Fruit fly (Drosophila melanogaster) whole organism, prepupa: Measurements from ENCODE around the gene Obp99d.

Source experiments
- Blimp-1 ChIP-seq: fragments of 200-800 bp; sonication (Bioruptor generic); optimal IDR thresholded peaks from 3 replicates; lab custom pipeline; 2017; ENCODE audit warnings: missing biosample characterization, missing genetic modification characterization, mild to moderate bottlenecking, moderate library complexity, missing genetic modification reagents
- CG10631 ChIP-seq: fragments of 200-800 bp; sonication (Bioruptor generic); optimal IDR thresholded peaks from 2 replicates; lab custom pipeline; 2016; ENCODE audit warnings: missing biosample characterization, missing genetic modification characterization
- CG11294 ChIP-seq: fragments of 200-800 bp; sonication (Bioruptor generic); IDR thresholded peaks from 2 replicates; pipeline ENCODE4 v1.3.6; 2022; ENCODE audit warnings: missing biosample characterization, missing genetic modification characterization
- CG15336 ChIP-seq: fragments of 200-800 bp; sonication (Bioruptor generic); IDR thresholded peaks from 2 replicates; pipeline ENCODE4 v1.3.6; 2022; ENCODE audit warnings: missing biosample characterization, missing genetic modification characterization
- CG1621 ChIP-seq: fragments of 200-800 bp; sonication (Bioruptor generic); optimal IDR thresholded peaks from 3 replicates; lab custom pipeline; 2018; ENCODE audit warnings: missing biosample characterization, mild to moderate bottlenecking, missing genetic modification characterization
- CG16779 ChIP-seq: fragments of 200-800 bp; sonication (Bioruptor generic); optimal IDR thresholded peaks from 3 replicates; lab custom pipeline; 2017; ENCODE audit warnings: missing biosample characterization, mild to moderate bottlenecking, missing genetic modification characterization
- CG3032 ChIP-seq: fragments of 200-800 bp; optimal IDR thresholded peaks from 2 replicates; lab custom pipeline; 2019; ENCODE audit warnings: missing biosample characterization, mild to moderate bottlenecking, missing genetic modification characterization, moderate library complexity
- CG31627 ChIP-seq: fragments of 200-800 bp; sonication (Bioruptor generic); optimal IDR thresholded peaks from 3 replicates; lab custom pipeline; 2016; ENCODE audit warnings: missing biosample characterization, missing genetic modification characterization
- CG32006 ChIP-seq: fragments of 200-800 bp; sonication (Bioruptor generic); optimal IDR thresholded peaks from 3 replicates; lab custom pipeline; 2017; ENCODE audit warnings: missing biosample characterization, mild to moderate bottlenecking, missing genetic modification characterization
- CG3919 ChIP-seq: fragments of 200-800 bp; sonication (Bioruptor generic); optimal IDR thresholded peaks from 3 replicates; lab custom pipeline; 2016; ENCODE audit warnings: missing biosample characterization, missing genetic modification characterization
- CG6163 ChIP-seq: fragments of 200-800 bp; sonication (Bioruptor generic); IDR thresholded peaks from 3 replicates; pipeline ENCODE4 v1.3.6; 2022; ENCODE audit warnings: missing biosample characterization, missing genetic modification characterization
- CG6792 ChIP-seq: fragments of 200-800 bp; sonication (Bioruptor generic); optimal IDR thresholded peaks from 3 replicates; lab custom pipeline; 2016; ENCODE audit warnings: missing biosample characterization, missing genetic modification characterization
- CG7368 ChIP-seq: fragments of 200-800 bp; sonication (Bioruptor generic); optimal IDR thresholded peaks from 3 replicates; lab custom pipeline; 2016; ENCODE audit warnings: missing biosample characterization, missing genetic modification characterization
- CG8119 ChIP-seq: fragments of 200-800 bp; sonication (Bioruptor generic); IDR thresholded peaks from 3 replicates; pipeline ENCODE4 v1.3.6; 2022; ENCODE audit warnings: missing biosample characterization, missing genetic modification characterization
- CG8632 ChIP-seq: fragments of 200-800 bp; sonication (Bioruptor generic); optimal IDR thresholded peaks from 3 replicates; lab custom pipeline; 2016; ENCODE audit warnings: missing biosample characterization, missing genetic modification characterization
- Eip75B ChIP-seq: fragments of 200-800 bp; sonication (Bioruptor generic); optimal IDR thresholded peaks from 3 replicates; lab custom pipeline; 2016; ENCODE audit warnings: missing biosample characterization, missing genetic modification characterization
- Eip78C ChIP-seq: fragments of 200-800 bp; sonication (Bioruptor generic); peaks from one replicate; lab custom pipeline; 2016; ENCODE audit warnings: missing biosample characterization, missing genetic modification characterization
- Eip93F ChIP-seq: fragments of 200-800 bp; sonication (Bioruptor generic); optimal IDR thresholded peaks from 2 replicates; lab custom pipeline; 2016; ENCODE audit warnings: missing biosample characterization, mild to moderate bottlenecking, missing genetic modification characterization
- Ets21C ChIP-seq: fragments of 200-800 bp; sonication (Bioruptor generic); optimal IDR thresholded peaks from 3 replicates; lab custom pipeline; 2016; ENCODE audit warnings: missing biosample characterization, missing genetic modification characterization
- Gug ChIP-seq: fragments of 200-800 bp; sonication (Bioruptor generic); IDR thresholded peaks from 2 replicates; pipeline ENCODE4 v1.3.6; 2022; ENCODE audit warnings: missing biosample characterization, missing genetic modification characterization
- Hr38 ChIP-seq: sonication (Bioruptor generic); optimal IDR thresholded peaks from 2 replicates; lab custom pipeline; 2016; ENCODE audit warnings: missing biosample characterization, missing genetic modification characterization
- Hr4 ChIP-seq: fragments of 200-800 bp; sonication (Bioruptor generic); optimal IDR thresholded peaks from 3 replicates; lab custom pipeline; 2016; ENCODE audit warnings: missing biosample characterization, missing genetic modification characterization
- Lpt ChIP-seq: fragments of 200-800 bp; sonication (Bioruptor generic); optimal IDR thresholded peaks from 3 replicates; lab custom pipeline; 2016; ENCODE audit warnings: missing biosample characterization, missing genetic modification characterization
- Met ChIP-seq: fragments of 200-800 bp; sonication (Bioruptor generic); optimal IDR thresholded peaks from 3 replicates; lab custom pipeline; 2016; ENCODE audit warnings: missing biosample characterization, missing genetic modification characterization
- Smox ChIP-seq: fragments of 200-800 bp; sonication (Bioruptor generic); optimal IDR thresholded peaks from 3 replicates; lab custom pipeline; 2016; ENCODE audit warnings: missing biosample characterization, missing genetic modification characterization
- Sox14 ChIP-seq: fragments of 200-800 bp; sonication (Bioruptor generic); optimal IDR thresholded peaks from 3 replicates; lab custom pipeline; 2016; ENCODE audit warnings: missing biosample characterization, missing genetic modification characterization
- Sox15 ChIP-seq: fragments of 200-800 bp; sonication (Bioruptor generic); optimal IDR thresholded peaks from 3 replicates; lab custom pipeline; 2016; ENCODE audit warnings: missing biosample characterization, missing genetic modification characterization
- achi ChIP-seq: fragments of 200-800 bp; sonication (Bioruptor generic); optimal IDR thresholded peaks from 3 replicates; lab custom pipeline; 2016; ENCODE audit warnings: missing biosample characterization, missing genetic modification characterization
- acj6 ChIP-seq: fragments of 200-800 bp; sonication (Bioruptor generic); optimal IDR thresholded peaks from 3 replicates; lab custom pipeline; 2016; ENCODE audit warnings: missing biosample characterization, missing genetic modification characterization
- cyc ChIP-seq: fragments of 200-800 bp; sonication (Bioruptor generic); optimal IDR thresholded peaks from 3 replicates; lab custom pipeline; 2016; ENCODE audit warnings: missing biosample characterization, missing genetic modification characterization
- dac ChIP-seq: fragments of 200-800 bp; sonication (Bioruptor generic); optimal IDR thresholded peaks from 2 replicates; lab custom pipeline; 2017; ENCODE audit warnings: missing biosample characterization, mild to moderate bottlenecking, missing genetic modification characterization
- dsx ChIP-seq: fragments of 200-800 bp; optimal IDR thresholded peaks from 3 replicates; lab custom pipeline; 2019; ENCODE audit warnings: missing biosample characterization, mild to moderate bottlenecking, missing genetic modification characterization, moderate library complexity; ENCODE audit not compliant: poor library complexity, severe bottlenecking
- eg ChIP-seq: fragments of 200-800 bp; sonication (Bioruptor generic); IDR thresholded peaks from 3 replicates; pipeline ENCODE4 v1.3.6; 2022; ENCODE audit warnings: missing biosample characterization, missing genetic modification characterization
- lz ChIP-seq: fragments of 200-800 bp; sonication (Bioruptor generic); optimal IDR thresholded peaks from 3 replicates; lab custom pipeline; 2016; ENCODE audit warnings: missing biosample characterization, missing genetic modification characterization
- net ChIP-seq: fragments of 200-800 bp; sonication (Bioruptor generic); optimal IDR thresholded peaks from 3 replicates; lab custom pipeline; 2016; ENCODE audit warnings: missing biosample characterization, missing genetic modification characterization
- pdm3 ChIP-seq: fragments of 200-800 bp; sonication (Bioruptor generic); optimal IDR thresholded peaks from 3 replicates; lab custom pipeline; 2016; ENCODE audit warnings: missing biosample characterization, missing genetic modification characterization
- salr ChIP-seq, 2 experiments: fragments of 200-800 bp; sonication (Bioruptor generic); optimal IDR thresholded peaks; 3 replicates each; lab custom pipeline; 2016 to 2018; ENCODE audit warnings: missing biosample characterization in 2 of 2, missing genetic modification characterization in 2 of 2, mild to moderate bottlenecking in 1 of 2
- ss ChIP-seq, 2 experiments: fragments of 200-800 bp; sonication (Bioruptor generic); optimal IDR thresholded peaks; 2 replicates in 1 of 2; 3 replicates in 1 of 2; lab custom pipeline; 2017 to 2018; ENCODE audit warnings: mild to moderate bottlenecking in 2 of 2, missing biosample characterization in 2 of 2, missing genetic modification characterization in 2 of 2, moderate library complexity in 1 of 2
- svp ChIP-seq: fragments of 200-800 bp; sonication (Bioruptor generic); peaks from one replicate; lab custom pipeline; 2016; ENCODE audit warnings: missing biosample characterization, missing genetic modification characterization
- topi ChIP-seq: fragments of 200-800 bp; sonication (Bioruptor generic); optimal IDR thresholded peaks from 3 replicates; lab custom pipeline; 2016; ENCODE audit warnings: missing biosample characterization, missing genetic modification characterization

Gene Obp99d

DNA sequence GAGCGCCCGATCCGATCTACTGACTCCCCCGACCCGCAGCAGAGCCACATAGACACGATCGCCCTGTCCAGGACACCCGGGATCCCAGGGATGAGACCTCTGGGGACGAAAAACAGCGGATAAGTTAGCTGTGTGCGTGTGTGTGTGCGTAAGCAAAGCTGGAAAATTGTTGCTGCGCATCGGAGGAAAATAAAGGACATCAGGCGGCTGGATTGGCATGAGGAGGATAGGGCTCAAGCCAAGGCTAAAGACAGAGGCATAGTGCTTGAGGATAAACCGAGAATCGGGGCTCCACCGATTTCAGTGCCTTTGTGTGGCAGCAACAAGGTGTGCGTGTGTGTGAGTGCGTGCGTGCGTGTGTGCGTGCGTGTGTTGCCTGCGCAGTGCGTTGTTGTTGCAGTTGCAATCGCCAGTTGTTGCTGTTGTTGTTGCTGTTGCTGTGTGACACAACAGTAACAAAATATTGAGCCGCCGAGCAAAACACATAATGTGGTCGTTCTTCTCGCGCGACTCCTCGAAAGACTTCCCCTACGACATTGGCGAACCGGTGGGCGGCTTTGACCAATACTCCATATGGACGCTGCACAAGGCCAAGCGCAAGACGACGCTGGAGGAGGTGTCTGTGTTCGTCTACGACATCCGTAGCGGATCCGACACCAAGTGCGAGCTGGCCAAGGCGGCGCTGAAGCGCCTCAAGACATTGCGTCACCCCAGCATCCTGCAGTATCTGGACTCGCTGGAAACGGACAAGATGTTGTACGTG, 35.2 kb downstream of the Obp99d start:
- no peak for TF ChIP-seq achi (GFP tag; lab: Kevin White, UChicago)
- TF ChIP-seq Eip75B (GFP tag; lab: Kevin White, UChicago): no peak
- TF ChIP-seq Eip93F: no peak
- TF ChIP-seq Sox14: peak; percentile 13
- 0 out of 3 replicates have a peak, but pooled peaks have one; percentile 8 for TF ChIP-seq CG6163 (GFP tag; lab: Robert Waterston, UW)

DNA sequence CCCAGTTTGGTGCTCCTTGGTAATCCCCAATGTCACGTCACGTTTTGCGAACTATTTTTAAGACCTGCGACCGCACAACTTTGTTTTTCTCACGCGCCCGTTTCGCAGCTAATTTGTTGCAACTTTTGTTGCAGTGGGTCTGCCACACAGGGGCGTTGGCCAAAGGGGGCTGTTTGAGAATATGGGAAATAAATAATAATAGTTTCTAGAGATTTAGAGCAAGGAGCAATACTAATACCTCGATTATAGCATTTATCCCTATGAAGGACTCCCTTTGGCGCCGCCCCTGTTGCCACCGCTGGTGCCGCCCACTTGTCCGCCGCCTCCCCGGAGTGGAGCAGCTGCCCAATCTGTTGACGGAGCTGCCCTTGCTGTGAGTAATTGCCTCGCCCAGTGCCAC, 40.9 kb downstream of the Obp99d start:
- TF ChIP-seq net (GFP tag; lab: Kevin White, UChicago) (no peak), Gug (GFP tag; lab: Robert Waterston, UW) (peak; percentile 80), CG6163 (GFP tag; lab: Robert Waterston, UW) (peak; percentile 69; the same call in 2 of the 3 replicates), dsx (GFP tag; lab: Kevin White, UChicago) (peak; percentile 57), eg (GFP tag; lab: Robert Waterston, UW) (peak; percentile 90), CG32006 (peak; percentile 78), Sox15 (no peak), CG8119 (GFP tag; lab: Robert Waterston, UW) (peak; percentile 78), Ets21C (no peak), CG8632 (GFP tag; lab: Kevin White, UChicago) (no peak), CG11294 (GFP tag; lab: Robert Waterston, UW) (peak; percentile 53), CG31627 (GFP tag; lab: Kevin White, UChicago) (no peak), cyc (peak; percentile 5), salr (GFP tag; optimal IDR thresholded peaks at IDR 0.05; lab: Kevin White, UChicago) (peak in 1 of 2 experiments; percentile 15), CG10631 (no peak), Eip78C (GFP tag; lab: Kevin White, UChicago) (peak; percentile 67), CG15336 (GFP tag; lab: Robert Waterston, UW) (peak; percentile 76), Sox14 (peak; percentile 9), CG1621 (tag; lab: Kevin White, UChicago) (no peak), CG3032 (tag; lab: Kevin White, UChicago) (no peak)

dm6 chr3R:29756153-29756552, 41.8 kb downstream of the Obp99d start:
- no peak for TF ChIP-seq acj6
- TF ChIP-seq Gug (GFP tag; lab: Robert Waterston, UW): no peak
- TF ChIP-seq CG16779 (tag; lab: Kevin White, UChicago): no peak
- no peak for TF ChIP-seq ss (GFP tag; optimal IDR thresholded peaks at IDR 0.05; lab: Kevin White, UChicago)
- no peak for TF ChIP-seq Met (GFP tag; lab: Kevin White, UChicago)
- TF ChIP-seq Hr38: no peak
- no peak for TF ChIP-seq Smox (GFP tag; lab: Kevin White, UChicago)
- TF ChIP-seq CG3919: no peak
- TF ChIP-seq dac (GFP tag; lab: Kevin White, UChicago): no peak
- no peak for TF ChIP-seq Blimp-1
- TF ChIP-seq achi (GFP tag; lab: Kevin White, UChicago): no peak
- TF ChIP-seq CG32006: peak; percentile 61
- no peak for TF ChIP-seq CG8632 (GFP tag; lab: Kevin White, UChicago)
- no peak for TF ChIP-seq lz
- TF ChIP-seq Ets21C: no peak
- TF ChIP-seq Hr4 (GFP tag; lab: Kevin White, UChicago): peak; percentile 12
- no peak for TF ChIP-seq CG6792 (GFP tag; lab: Kevin White, UChicago)
- TF ChIP-seq Lpt (GFP tag; lab: Kevin White, UChicago): peak; percentile 12
- TF ChIP-seq CG1621 (tag; lab: Kevin White, UChicago): no peak
- TF ChIP-seq Eip78C (GFP tag; lab: Kevin White, UChicago): peak; percentile 24
- TF ChIP-seq CG7368 (GFP tag; lab: Kevin White, UChicago): no peak
- TF ChIP-seq pdm3 (GFP tag; lab: Kevin White, UChicago): peak; percentile 4
- TF ChIP-seq eg (GFP tag; lab: Robert Waterston, UW): peak; percentile 41; the same call in 1 of the 3 replicates
- no peak for TF ChIP-seq svp (GFP tag; lab: Kevin White, UChicago)
- no peak for TF ChIP-seq topi
- TF ChIP-seq CG8119 (GFP tag; lab: Robert Waterston, UW): peak; percentile 58
